Worm (Caenorhabditis elegans) whole organism, L1 larva: ENCODE measurements around the gene F46C8.3.

Experiments
- C04F5.9 ChIP-seq: sonication (generic microtip); optimal IDR thresholded peaks from 2 replicates; lab custom pipeline; 2016; ENCODE audit warnings: missing genetic modification characterization, missing compliant biosample characterization
- C16A3.4 ChIP-seq: fragments of 150-350 bp; optimal IDR thresholded peaks from 2 replicates; lab custom pipeline; 2014; ENCODE audit warnings: missing biosample characterization, missing genetic modification characterization
- C34B4.2 ChIP-seq: sonication (generic microtip); optimal IDR thresholded peaks from 2 replicates; lab custom pipeline; 2017; ENCODE audit warnings: mild to moderate bottlenecking, missing genetic modification characterization, missing compliant biosample characterization
- F16B12.6 ChIP-seq: fragments of 150-350 bp; optimal IDR thresholded peaks from 2 replicates; lab custom pipeline; 2014; ENCODE audit warnings: missing biosample characterization, missing genetic modification characterization
- Y116A8C.19 ChIP-seq: sonication (generic microtip); optimal IDR thresholded peaks from 2 replicates; lab custom pipeline; 2016; ENCODE audit warnings: missing compliant biosample characterization, missing genetic modification characterization, borderline replicate concordance
- aha-1 ChIP-seq: fragments of 150-350 bp; optimal IDR thresholded peaks from 2 replicates; lab custom pipeline; 2014; ENCODE audit warnings: missing biosample characterization, missing genetic modification characterization
- alr-1 ChIP-seq: fragments of 200-800 bp; sonication (Bioruptor generic); optimal IDR thresholded peaks from 2 replicates; lab custom pipeline; 2018; ENCODE audit warnings: borderline replicate concordance, mild to moderate bottlenecking, missing genetic modification characterization, missing compliant biosample characterization
- aly-2 ChIP-seq: fragments of 150-350 bp; optimal IDR thresholded peaks from 2 replicates; lab custom pipeline; 2014; ENCODE audit warnings: missing biosample characterization, missing genetic modification characterization
- blmp-1 ChIP-seq: fragments of 150-350 bp; optimal IDR thresholded peaks from 2 replicates; lab custom pipeline; 2014; ENCODE audit warnings: missing biosample characterization, missing genetic modification characterization
- ceh-82 ChIP-seq, 3 experiments: fragments of 150-350 bp in 1 of 3; sonication (generic microtip) in 2 of 3; optimal IDR thresholded peaks; 2 replicates each; lab custom pipeline; 2014 to 2017; ENCODE audit warnings: missing biosample characterization in 3 of 3, missing genetic modification characterization in 3 of 3
- ceh-88 ChIP-seq: fragments of 200-800 bp; sonication (Bioruptor generic); IDR thresholded peaks from 2 replicates; pipeline ENCODE4 v1.3.6; 2022; ENCODE audit warnings: missing genetic modification characterization, missing compliant biosample characterization
- ceh-90 ChIP-seq: sonication (generic microtip); optimal IDR thresholded peaks from 2 replicates; lab custom pipeline; 2016; ENCODE audit warnings: missing genetic modification characterization, missing compliant biosample characterization
- ces-1 ChIP-seq: fragments of 150-350 bp; optimal IDR thresholded peaks from 2 replicates; lab custom pipeline; 2014; ENCODE audit warnings: missing biosample characterization, missing genetic modification reagents, missing genetic modification characterization
- dpl-1 ChIP-seq, 3 experiments: fragments of 150-350 bp in 2 of 3; sonication (generic microtip) in 1 of 3; optimal IDR thresholded peaks; 2 replicates each; lab custom pipeline; 2014 to 2017; ENCODE audit warnings: missing biosample characterization in 3 of 3, missing genetic modification characterization in 3 of 3, missing genetic modification reagents in 3 of 3
- dsc-1 ChIP-seq: sonication (generic microtip); optimal IDR thresholded peaks from 2 replicates; lab custom pipeline; 2016; ENCODE audit warnings: mild to moderate bottlenecking, missing genetic modification characterization, missing compliant biosample characterization
- egl-13 ChIP-seq: sonication (generic microtip); optimal IDR thresholded peaks from 2 replicates; lab custom pipeline; 2016; ENCODE audit warnings: missing genotype, missing genetic modification reagents, missing genetic modification characterization, missing compliant biosample characterization
- egl-27 ChIP-seq, 2 experiments: fragments of 150-350 bp in 1 of 2; sonication (generic microtip); optimal IDR thresholded peaks; 3 replicates each; lab custom pipeline; 2017 to 2018; ENCODE audit warnings: missing biosample characterization in 2 of 2, missing genetic modification characterization in 2 of 2, missing genetic modification reagents in 2 of 2
- elt-2 ChIP-seq: sonication (generic microtip); optimal IDR thresholded peaks from 2 replicates; lab custom pipeline; 2016; ENCODE audit warnings: missing genetic modification characterization, mild to moderate bottlenecking, inconsistent platforms, missing compliant biosample characterization, missing genetic modification reagents
- fkh-10 ChIP-seq: sonication (generic microtip); optimal IDR thresholded peaks from 2 replicates; lab custom pipeline; 2017; ENCODE audit warnings: missing biosample characterization, missing genetic modification reagents, missing genetic modification characterization
- fkh-4 ChIP-seq: sonication (generic microtip); optimal IDR thresholded peaks from 2 replicates; lab custom pipeline; 2016; ENCODE audit warnings: missing compliant biosample characterization, missing genetic modification characterization, borderline replicate concordance
- fos-1 ChIP-seq: fragments of 150-350 bp; optimal IDR thresholded peaks from 2 replicates; lab custom pipeline; 2014; ENCODE audit warnings: missing biosample characterization, missing genetic modification characterization
- grh-1 ChIP-seq: fragments of 200-800 bp; sonication (Bioruptor generic); IDR thresholded peaks from 2 replicates; pipeline ENCODE4 v1.3.6; 2022; ENCODE audit warnings: missing genetic modification reagents, missing genetic modification characterization, missing compliant biosample characterization
- hlh-17 ChIP-seq: fragments of 200-800 bp; sonication (Bioruptor generic); optimal IDR thresholded peaks from 2 replicates; lab custom pipeline; 2018; ENCODE audit warnings: missing genetic modification characterization, mild to moderate bottlenecking, missing compliant biosample characterization, moderate library complexity, borderline replicate concordance
- hpl-2 ChIP-seq: fragments of 150-350 bp; optimal IDR thresholded peaks from 2 replicates; lab custom pipeline; 2014; ENCODE audit warnings: missing biosample characterization, missing genetic modification reagents, missing genetic modification characterization
- irx-1 ChIP-seq: sonication (generic microtip); optimal IDR thresholded peaks from 2 replicates; lab custom pipeline; 2016; ENCODE audit warnings: missing genetic modification characterization, missing compliant biosample characterization
- jun-1 ChIP-seq: fragments of 150-350 bp; optimal IDR thresholded peaks from 2 replicates; lab custom pipeline; 2014; ENCODE audit warnings: missing biosample characterization, missing genetic modification reagents, missing genetic modification characterization
- lin-14 ChIP-seq: fragments of 200-800 bp; sonication (Bioruptor generic); optimal IDR thresholded peaks from 2 replicates; lab custom pipeline; 2018; ENCODE audit warnings: mild to moderate bottlenecking, missing genetic modification characterization, moderate library complexity, missing compliant biosample characterization
- lir-3 ChIP-seq: sonication (generic microtip); optimal IDR thresholded peaks from 2 replicates; lab custom pipeline; 2016; ENCODE audit warnings: mild to moderate bottlenecking, missing genetic modification characterization, moderate library complexity, missing compliant biosample characterization; ENCODE audit not compliant: poor library complexity
- lsy-2 ChIP-seq, 2 experiments: fragments of 150-350 bp; optimal IDR thresholded peaks; 2 replicates each; lab custom pipeline; 2014; ENCODE audit warnings: missing biosample characterization in 2 of 2, missing genetic modification characterization in 2 of 2
- mdl-1 ChIP-seq, 2 experiments: fragments of 150-350 bp; optimal IDR thresholded peaks; 2 replicates each; lab custom pipeline; 2014 to 2017; ENCODE audit warnings: missing biosample characterization in 2 of 2, missing genetic modification characterization in 2 of 2, inconsistent platforms in 1 of 2
- mep-1 ChIP-seq: fragments of 150-350 bp; optimal IDR thresholded peaks from 2 replicates; lab custom pipeline; 2014; ENCODE audit warnings: missing biosample characterization, missing genetic modification characterization
- nhr-28 ChIP-seq: fragments of 150-350 bp; optimal IDR thresholded peaks from 2 replicates; lab custom pipeline; 2014; ENCODE audit warnings: missing biosample characterization, missing genetic modification characterization
- nhr-47 ChIP-seq: sonication (generic microtip); optimal IDR thresholded peaks from 2 replicates; lab custom pipeline; 2016; ENCODE audit warnings: mild to moderate bottlenecking, missing genetic modification characterization, moderate library complexity, missing compliant biosample characterization
- nhr-71 ChIP-seq: sonication (generic microtip); optimal IDR thresholded peaks from 2 replicates; lab custom pipeline; 2016; ENCODE audit warnings: mild to moderate bottlenecking, missing genetic modification characterization, moderate library complexity, missing compliant biosample characterization
- nhr-77 ChIP-seq: fragments of 150-350 bp; optimal IDR thresholded peaks from 2 replicates; lab custom pipeline; 2014; ENCODE audit warnings: missing biosample characterization, missing genetic modification characterization
- nhr-84 ChIP-seq: sonication (generic microtip); optimal IDR thresholded peaks from 2 replicates; lab custom pipeline; 2017; ENCODE audit warnings: missing biosample characterization, missing genetic modification characterization
- nhr-85 ChIP-seq: sonication (generic microtip); peaks from one replicate; lab custom pipeline; 2016; ENCODE audit warnings: missing genetic modification characterization, inconsistent platforms, missing compliant biosample characterization
- rnt-1 ChIP-seq: sonication (generic microtip); optimal IDR thresholded peaks from 2 replicates; lab custom pipeline; 2016; ENCODE audit warnings: mild to moderate bottlenecking, missing genetic modification characterization, moderate library complexity, missing compliant biosample characterization
- skn-1 ChIP-seq: fragments of 150-350 bp; optimal IDR thresholded peaks from 2 replicates; lab custom pipeline; 2014; ENCODE audit warnings: missing biosample characterization, missing genetic modification characterization
- snu-23 ChIP-seq: sonication (generic microtip); optimal IDR thresholded peaks from 2 replicates; lab custom pipeline; 2016; ENCODE audit warnings: missing genetic modification characterization, missing compliant biosample characterization
- swsn-7 ChIP-seq: sonication (generic microtip); optimal IDR thresholded peaks from 2 replicates; lab custom pipeline; 2016; ENCODE audit warnings: missing genetic modification characterization, missing compliant biosample characterization
- unc-130 ChIP-seq: fragments of 150-350 bp; optimal IDR thresholded peaks from 2 replicates; lab custom pipeline; 2017; ENCODE audit warnings: missing biosample characterization, missing genetic modification characterization, inconsistent platforms
- unc-86 ChIP-seq: sonication (generic microtip); optimal IDR thresholded peaks from 2 replicates; lab custom pipeline; 2016; ENCODE audit warnings: missing genetic modification characterization, missing compliant biosample characterization
- unc-98 ChIP-seq: fragments of 200-800 bp; sonication (Bioruptor generic); IDR thresholded peaks from 2 replicates; pipeline ENCODE4 v1.3.6; 2022; ENCODE audit warnings: missing genetic modification characterization, missing compliant biosample characterization
- xbp-1 ChIP-seq: sonication (generic microtip); optimal IDR thresholded peaks from 2 replicates; lab custom pipeline; 2016; ENCODE audit warnings: missing genetic modification characterization, missing compliant biosample characterization
- zag-1 ChIP-seq: fragments of 150-350 bp; optimal IDR thresholded peaks from 2 replicates; lab custom pipeline; 2014; ENCODE audit warnings: missing biosample characterization, missing genetic modification characterization
- zip-4 ChIP-seq: fragments of 200-800 bp; sonication (Bioruptor generic); optimal IDR thresholded peaks from 2 replicates; lab custom pipeline; 2018; ENCODE audit warnings: mild to moderate bottlenecking, missing genetic modification characterization, moderate library complexity, missing compliant biosample characterization
- ztf-11 ChIP-seq, 2 experiments: sonication (generic microtip); optimal IDR thresholded peaks; 2 replicates each; lab custom pipeline; 2016 to 2017; ENCODE audit warnings: missing genetic modification characterization in 2 of 2, missing biosample characterization in 1 of 2, missing compliant biosample characterization in 1 of 2

F46C8.3 gene

DNA sequence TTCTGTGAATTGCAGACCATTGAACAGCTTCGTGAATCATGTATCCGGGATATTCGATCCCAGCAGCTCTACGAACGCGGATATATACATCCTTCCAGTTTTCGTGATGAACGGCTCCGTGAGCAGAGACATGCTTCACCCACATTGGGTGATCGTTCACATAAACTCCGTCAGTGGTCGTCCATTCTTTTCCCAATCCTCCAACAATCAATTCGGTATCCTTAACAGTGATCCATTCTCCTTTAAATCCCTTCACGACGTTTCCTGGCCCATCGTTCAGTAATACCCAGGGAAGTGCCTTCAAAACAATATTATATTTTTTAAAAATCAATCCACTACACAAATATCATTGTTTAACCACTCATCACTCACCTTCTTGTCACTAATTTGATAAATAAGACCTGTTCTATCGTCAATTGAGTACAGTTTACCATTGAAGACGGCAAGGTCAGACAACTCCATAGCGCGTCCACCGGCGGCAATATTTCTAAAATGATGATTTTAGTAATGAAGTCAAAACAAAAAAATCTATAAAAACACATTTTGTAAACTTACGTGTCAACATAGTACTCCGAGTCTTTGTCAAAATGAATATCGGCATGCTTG lies 43.4 kb downstream of the F46C8.3 start (continued):
- TF ChIP-seq C34B4.2 (tag; lab: Kevin White, UChicago) (no peak), zag-1 (tag; lab: Kevin White, UChicago) (no peak), aly-2 (tag; lab: Kevin White, UChicago) (no peak), fkh-4 (tag; lab: Kevin White, UChicago) (no peak), irx-1 (no peak), nhr-28 (tag; lab: Kevin White, UChicago) (no peak), grh-1 (GFP tag; lab: Robert Waterston, UW) (peak; percentile 66), alr-1 (tag; lab: Kevin White, UChicago) (no peak), unc-86 (tag; lab: Kevin White, UChicago) (no peak), snu-23 (GFP tag; lab: Kevin White, UChicago) (peak; percentile 36), ztf-11 (tag; optimal IDR thresholded peaks at IDR 0.05; lab: Kevin White, UChicago) (no peak), ces-1 (GFP tag; lab: Kevin White, UChicago) (no peak), hpl-2 (GFP tag; lab: Kevin White, UChicago) (no peak), nhr-77 (no peak), elt-2 (no peak), dpl-1 (GFP tag; optimal IDR thresholded peaks at IDR 0.05; lab: Kevin White, UChicago) (no peak), aha-1 (tag; lab: Kevin White, UChicago) (no peak), lir-3 (tag; lab: Kevin White, UChicago) (no peak), dsc-1 (tag; lab: Kevin White, UChicago) (no peak), egl-27 (tag; optimal IDR thresholded peaks at IDR 0.05; lab: Kevin White, UChicago) (no peak), fos-1 (tag; lab: Kevin White, UChicago) (no peak), nhr-71 (tag; lab: Kevin White, UChicago) (peak; percentile 61), fkh-10 (GFP tag; lab: Kevin White, UChicago) (no peak), ceh-82 (tag; optimal IDR thresholded peaks at IDR 0.05; lab: Kevin White, UChicago) (no peak), ceh-90 (tag; lab: Kevin White, UChicago) (no peak), C04F5.9 (tag; lab: Kevin White, UChicago) (no peak), skn-1 (tag; lab: Kevin White, UChicago) (no peak), hlh-17 (GFP tag; lab: Kevin White, UChicago) (no peak), unc-130 (tag; lab: Kevin White, UChicago) (no peak), nhr-84 (no peak), mdl-1 (tag; optimal IDR thresholded peaks at IDR 0.05; lab: Kevin White, UChicago) (no peak), jun-1 (tag; lab: Kevin White, UChicago) (no peak)
- TF ChIP-seq, all 84 proteins: peak for 13

DNA sequence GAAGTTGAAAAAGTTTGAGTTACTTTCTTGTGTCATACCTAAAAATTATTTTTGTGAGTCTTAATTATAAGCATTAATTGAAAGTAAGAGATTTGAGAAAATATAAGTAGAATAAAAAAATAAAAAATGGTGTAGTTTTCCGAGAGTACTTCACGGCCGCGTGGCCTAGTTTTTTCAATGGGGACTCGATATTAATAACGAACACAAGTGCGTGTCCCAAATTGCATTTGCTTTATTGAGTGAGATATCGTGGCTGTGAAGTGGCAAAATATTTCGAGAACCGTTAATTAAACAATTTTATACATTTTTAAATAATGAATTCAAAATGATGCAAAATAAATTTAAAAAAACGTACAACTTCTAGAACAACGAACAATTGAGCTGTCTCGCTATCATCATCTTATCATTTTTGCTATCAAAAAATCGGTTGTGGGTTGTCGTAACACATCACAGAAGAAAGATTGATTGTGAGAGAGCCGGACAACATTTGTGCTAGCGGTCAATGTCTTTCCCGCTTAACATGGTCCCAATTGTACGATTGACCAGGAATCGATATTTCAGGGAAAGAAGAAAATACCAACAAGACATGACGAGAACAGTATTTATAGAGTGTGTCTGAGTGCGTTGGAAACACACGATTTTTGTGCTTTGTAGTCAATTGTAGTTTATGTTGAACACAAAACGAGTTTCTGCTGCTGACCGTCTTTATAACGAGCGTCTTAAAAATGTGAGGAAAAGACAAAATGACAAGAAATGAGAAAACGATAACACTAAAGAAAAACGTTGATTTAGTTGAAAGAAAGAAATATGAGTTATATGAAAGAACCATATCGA lies 44.5 kb downstream of the F46C8.3 start, which contains the start of gene apy-1:
Gene apy-1 (minus strand): TSS at position 38 of the 834 bp plus-strand sequence.
- TF ChIP-seq fkh-4 (tag; lab: Kevin White, UChicago) (peak; percentile 24), unc-98 (GFP tag; lab: Robert Waterston, UW) (no peak), zip-4 (GFP tag; lab: Kevin White, UChicago) (no peak), xbp-1 (peak; percentile 63), unc-130 (tag; lab: Kevin White, UChicago) (no peak), hlh-17 (GFP tag; lab: Kevin White, UChicago) (no peak), swsn-7 (tag; lab: Kevin White, UChicago) (peak; percentile 51), rnt-1 (tag; lab: Kevin White, UChicago) (peak; percentile 69), F16B12.6 (no peak), ceh-88 (0 out of 2 replicates have a peak, but pooled peaks have one; percentile 18), nhr-47 (tag; lab: Kevin White, UChicago) (peak; percentile 69), lin-14 (GFP tag; lab: Kevin White, UChicago) (peak; percentile 82), nhr-71 (tag; lab: Kevin White, UChicago) (peak; percentile 50), elt-2 (peak; percentile 54), snu-23 (GFP tag; lab: Kevin White, UChicago) (peak; percentile 23), C16A3.4 (no peak), mep-1 (tag; lab: Kevin White, UChicago) (peak; percentile 46), Y116A8C.19 (tag; lab: Kevin White, UChicago) (no peak), nhr-85 (peak; percentile 87), blmp-1 (peak; percentile 27), lsy-2 (tag; optimal IDR thresholded peaks at IDR 0.05; lab: Kevin White, UChicago) (peak; percentile 31 to 34), ceh-90 (tag; lab: Kevin White, UChicago) (peak; percentile 59), ceh-82 (tag; optimal IDR thresholded peaks at IDR 0.05; lab: Kevin White, UChicago) (peak in 2 of 3 experiments; percentile 2 to 3), egl-13 (tag; lab: Kevin White, UChicago) (peak; percentile 66)
